Worm (Caenorhabditis elegans) whole organism, late embryonic: ENCODE results near the gene iffb-1.

Source experiments
- dmd-4 ChIP-seq: sonication (generic microtip); optimal IDR thresholded peaks from 2 replicates; lab custom pipeline; 2016; ENCODE audit warnings: borderline replicate concordance, missing genetic modification characterization, missing compliant biosample characterization
- fkh-6 ChIP-seq: sonication (generic microtip); optimal IDR thresholded peaks from 2 replicates; lab custom pipeline; 2016; ENCODE audit warnings: missing genetic modification characterization, missing compliant biosample characterization
- lim-6 ChIP-seq: sonication (generic microtip); optimal IDR thresholded peaks from 2 replicates; lab custom pipeline; 2016; ENCODE audit warnings: missing genetic modification characterization, missing compliant biosample characterization
- madf-2 ChIP-seq: sonication (generic microtip); optimal IDR thresholded peaks from 2 replicates; lab custom pipeline; 2017; ENCODE audit warnings: missing genetic modification characterization, missing compliant biosample characterization
- syd-9 ChIP-seq: sonication (generic microtip); optimal IDR thresholded peaks from 2 replicates; lab custom pipeline; 2016; ENCODE audit warnings: mild to moderate bottlenecking, missing genetic modification characterization, moderate library complexity, missing compliant biosample characterization

DNA sequence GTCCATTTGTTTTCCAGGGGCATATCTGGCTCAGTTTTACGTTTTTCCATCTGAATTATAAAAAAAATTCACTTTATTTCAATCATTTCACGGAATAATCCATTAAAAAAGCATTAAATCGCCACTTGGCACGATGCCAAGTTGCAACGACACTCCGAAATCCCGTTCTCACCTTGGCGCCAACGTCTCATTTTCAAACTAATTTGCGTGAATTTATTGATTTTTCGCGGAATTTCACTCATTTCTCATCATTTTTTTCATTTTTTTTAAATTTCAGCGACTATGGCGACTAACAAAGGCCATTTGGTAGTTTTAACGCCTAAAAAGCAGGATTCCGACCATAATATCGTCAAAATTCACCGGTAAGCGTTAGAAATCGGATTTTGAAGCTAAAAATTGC lies 61.7 kb downstream of the iffb-1 start, which contains the start of gene H14E04.2:
- TF ChIP-seq dmd-4 (tag; lab: Kevin White, UChicago) (no peak), madf-2 (tag; lab: Kevin White, UChicago) (no peak), lim-6 (tag; lab: Kevin White, UChicago) (no peak), syd-9 (no peak), fkh-6 (no peak)
